Worm (Caenorhabditis elegans) whole organism, L4 larva: ENCODE results near the gene C45B2.2.
A peak's percentile ranks its signal among the peaks of the same experiment; 100 is the strongest.

Source experiments
- aly-2 ChIP-seq: sonication (generic microtip); optimal IDR thresholded peaks from 2 replicates; lab custom pipeline; 2018; ENCODE audit warnings: missing biosample characterization, missing genetic modification characterization
- dve-1 ChIP-seq: sonication (generic microtip); optimal IDR thresholded peaks from 2 replicates; lab custom pipeline; 2017; ENCODE audit warnings: antibody characterized with exemption, mild to moderate bottlenecking, missing genetic modification characterization, missing compliant biosample characterization; ENCODE audit not compliant: insufficient read depth
- zag-1 ChIP-seq: fragments of 150-350 bp; optimal IDR thresholded peaks from 2 replicates; lab custom pipeline; 2014; ENCODE audit warnings: missing biosample characterization, missing genetic modification characterization

- no peak for TF ChIP-seq zag-1 (tag; lab: Kevin White, UChicago)
- TF ChIP-seq aly-2, result no peak
- TF ChIP-seq dve-1 (tag; lab: Kevin White, UChicago), result peak; percentile 72
These were observed 25.3 kb upstream of the C45B2.2 start for ce11 chrX:6059163-6059782.
